Fruit fly (Drosophila melanogaster) whole organism, embryonic: ENCODE data around the gene CG3036.
A peak's percentile ranks its signal among the peaks of the same experiment; 100 is the strongest.

Experiments used
- Antp ChIP-seq: fragments of 200-800 bp; sonication (Bioruptor generic); optimal IDR thresholded peaks from 3 replicates; lab custom pipeline; 2016; ENCODE audit warnings: missing biosample characterization, missing genetic modification characterization
- Atf3 ChIP-seq: fragments of 200-800 bp; sonication (Bioruptor generic); optimal IDR thresholded peaks from 3 replicates; lab custom pipeline; 2016; ENCODE audit warnings: missing biosample characterization, missing genetic modification characterization
- BEAF-32 ChIP-seq: fragments of 200-800 bp; sonication (Bioruptor generic); optimal IDR thresholded peaks from 3 replicates; lab custom pipeline; 2017; ENCODE audit warnings: missing biosample characterization, missing genetic modification characterization, mild to moderate bottlenecking, moderate library complexity, missing genetic modification reagents
- CG12769 ChIP-seq: fragments of 200-800 bp; sonication (Bioruptor generic); optimal IDR thresholded peaks from 2 replicates; lab custom pipeline; 2019; ENCODE audit warnings: missing biosample characterization, mild to moderate bottlenecking, missing genetic modification characterization, moderate library complexity
- CG14014 ChIP-seq: fragments of 200-800 bp; sonication (Bioruptor generic); IDR thresholded peaks from 2 replicates; pipeline ENCODE4 v1.3.6; 2022; ENCODE audit warnings: missing biosample characterization, missing genetic modification characterization
- CG14667 ChIP-seq: fragments of 200-800 bp; sonication (Bioruptor generic); IDR thresholded peaks from 2 replicates; pipeline ENCODE4 v1.3.6; 2022; ENCODE audit warnings: missing biosample characterization, missing genetic modification characterization
- CG15601 ChIP-seq: fragments of 200-800 bp; sonication (Bioruptor generic); optimal IDR thresholded peaks from 3 replicates; lab custom pipeline; 2019; ENCODE audit warnings: missing biosample characterization, mild to moderate bottlenecking, missing genetic modification characterization, moderate library complexity
- CG17802 ChIP-seq: fragments of 200-800 bp; sonication (Bioruptor generic); optimal IDR thresholded peaks from 2 replicates; lab custom pipeline; 2018; ENCODE audit warnings: missing biosample characterization, mild to moderate bottlenecking, missing genetic modification characterization, moderate library complexity
- CG1792 ChIP-seq: fragments of 200-800 bp; sonication (Bioruptor generic); optimal IDR thresholded peaks from 2 replicates; lab custom pipeline; 2016; ENCODE audit warnings: missing biosample characterization, missing genetic modification characterization
- CG3281 ChIP-seq: fragments of 200-800 bp; sonication (Bioruptor generic); optimal IDR thresholded peaks from 3 replicates; lab custom pipeline; 2017; ENCODE audit warnings: missing biosample characterization, mild to moderate bottlenecking, missing genetic modification characterization
- CG6765 ChIP-seq: fragments of 200-800 bp; sonication (Bioruptor generic); optimal IDR thresholded peaks from 3 replicates; lab custom pipeline; 2017; ENCODE audit warnings: missing biosample characterization, mild to moderate bottlenecking, missing genetic modification characterization
- CG7963 ChIP-seq: fragments of 200-800 bp; sonication (Bioruptor generic); IDR thresholded peaks from 3 replicates; pipeline ENCODE4 v1.3.6; 2022; ENCODE audit warnings: missing biosample characterization, missing genetic modification characterization; ENCODE audit not compliant: partially characterized antibody
- CG8388 ChIP-seq: fragments of 200-800 bp; sonication (Bioruptor generic); optimal IDR thresholded peaks from 2 replicates; lab custom pipeline; 2019; ENCODE audit warnings: missing biosample characterization, mild to moderate bottlenecking, missing genetic modification characterization, moderate library complexity
- CG8924 ChIP-seq: fragments of 200-800 bp; optimal IDR thresholded peaks from 3 replicates; lab custom pipeline; 2019; ENCODE audit warnings: missing biosample characterization, mild to moderate bottlenecking, missing genetic modification characterization, moderate library complexity
- Camta ChIP-seq: fragments of 200-800 bp; sonication (Bioruptor generic); optimal IDR thresholded peaks from 2 replicates; lab custom pipeline; 2016; ENCODE audit warnings: missing biosample characterization, missing genetic modification characterization
- D19B ChIP-seq: fragments of 200-800 bp; sonication (Bioruptor generic); optimal IDR thresholded peaks from 2 replicates; lab custom pipeline; 2017; ENCODE audit warnings: missing biosample characterization, mild to moderate bottlenecking, missing genetic modification characterization
- Elba2 ChIP-seq: fragments of 200-800 bp; sonication (Bioruptor generic); optimal IDR thresholded peaks from 3 replicates; lab custom pipeline; 2016; ENCODE audit warnings: missing biosample characterization, missing genetic modification characterization
- Gug ChIP-seq: fragments of 200-800 bp; sonication (Bioruptor generic); IDR thresholded peaks from 4 replicates; pipeline ENCODE4 v1.3.6; 2022; ENCODE audit warnings: missing biosample characterization, missing genetic modification characterization
- Hsf ChIP-seq: fragments of 200-800 bp; sonication (Bioruptor generic); optimal IDR thresholded peaks from 3 replicates; lab custom pipeline; 2016; ENCODE audit warnings: missing biosample characterization, missing genetic modification characterization
- Med ChIP-seq: fragments of 200-800 bp; sonication (Bioruptor generic); peaks from one replicate; lab custom pipeline; 2016; ENCODE audit warnings: missing biosample characterization, missing genetic modification characterization, mild to moderate bottlenecking, inconsistent platforms, moderate library complexity
- Myb ChIP-seq: fragments of 200-800 bp; sonication (Bioruptor generic); optimal IDR thresholded peaks from 2 replicates; lab custom pipeline; 2016; ENCODE audit warnings: missing biosample characterization, missing genetic modification characterization
- Rx ChIP-seq: fragments of 200-800 bp; sonication (Bioruptor generic); IDR thresholded peaks from 2 replicates; pipeline ENCODE4 v1.3.6; 2022; ENCODE audit warnings: missing biosample characterization, missing genetic modification characterization
- Sox102F ChIP-seq: fragments of 200-800 bp; sonication (Bioruptor generic); optimal IDR thresholded peaks from 2 replicates; lab custom pipeline; 2018; ENCODE audit warnings: missing biosample characterization, mild to moderate bottlenecking, missing genetic modification characterization, moderate library complexity
- ac ChIP-seq: fragments of 200-800 bp; sonication (Bioruptor generic); optimal IDR thresholded peaks from 3 replicates; lab custom pipeline; 2017; ENCODE audit warnings: missing biosample characterization, mild to moderate bottlenecking, missing genetic modification characterization
- az2 ChIP-seq: fragments of 200-800 bp; sonication (Bioruptor generic); optimal IDR thresholded peaks from 3 replicates; lab custom pipeline; 2016; ENCODE audit warnings: missing biosample characterization, missing genetic modification characterization
- btn ChIP-seq: fragments of 200-800 bp; sonication (Bioruptor generic); optimal IDR thresholded peaks from 2 replicates; lab custom pipeline; 2016; ENCODE audit warnings: missing biosample characterization, missing genetic modification characterization
- caup ChIP-seq: fragments of 200-800 bp; sonication (Bioruptor generic); optimal IDR thresholded peaks from 3 replicates; lab custom pipeline; 2017; ENCODE audit warnings: missing biosample characterization, mild to moderate bottlenecking, missing genetic modification characterization, moderate library complexity; ENCODE audit not compliant: severe bottlenecking
- fd102C ChIP-seq: fragments of 200-800 bp; sonication (Bioruptor generic); optimal IDR thresholded peaks from 2 replicates; lab custom pipeline; 2018; ENCODE audit warnings: missing biosample characterization, mild to moderate bottlenecking, missing genetic modification characterization, moderate library complexity
- ftz-f1 ChIP-seq: fragments of 200-800 bp; sonication (Bioruptor generic); optimal IDR thresholded peaks from 2 replicates; lab custom pipeline; 2016; ENCODE audit warnings: missing biosample characterization, missing genetic modification characterization
- gcm2 ChIP-seq: fragments of 200-800 bp; sonication (Bioruptor generic); optimal IDR thresholded peaks from 2 replicates; lab custom pipeline; 2016; ENCODE audit warnings: missing biosample characterization, missing genetic modification characterization
- gro ChIP-seq: fragments of 200-800 bp; sonication (Bioruptor generic); optimal IDR thresholded peaks from 2 replicates; lab custom pipeline; 2016; ENCODE audit warnings: missing biosample characterization, missing genetic modification characterization
- gt ChIP-seq: fragments of 200-800 bp; sonication (Bioruptor generic); IDR thresholded peaks from 2 replicates; pipeline ENCODE4 v1.3.6; 2022; ENCODE audit warnings: missing biosample characterization, missing genetic modification characterization
- nau ChIP-seq: fragments of 200-800 bp; sonication (Bioruptor generic); optimal IDR thresholded peaks from 3 replicates; lab custom pipeline; 2017; ENCODE audit warnings: missing biosample characterization, mild to moderate bottlenecking, missing genetic modification characterization, missing genetic modification reagents
- nmo ChIP-seq: fragments of 200-800 bp; sonication (Bioruptor generic); optimal IDR thresholded peaks from 2 replicates; lab custom pipeline; 2018; ENCODE audit warnings: missing biosample characterization, mild to moderate bottlenecking, missing genetic modification characterization, moderate library complexity
- onecut ChIP-seq: fragments of 200-800 bp; sonication (Bioruptor generic); IDR thresholded peaks from 2 replicates; pipeline ENCODE4 v1.3.6; 2022; ENCODE audit warnings: missing biosample characterization, missing genetic modification characterization
- psq ChIP-seq: fragments of 200-800 bp; sonication (Bioruptor generic); optimal IDR thresholded peaks from 2 replicates; lab custom pipeline; 2017; ENCODE audit warnings: missing biosample characterization, missing genetic modification characterization
- stwl ChIP-seq: fragments of 200-800 bp; sonication (Bioruptor generic); optimal IDR thresholded peaks from 3 replicates; lab custom pipeline; 2018; ENCODE audit warnings: missing biosample characterization, mild to moderate bottlenecking, missing genetic modification characterization, moderate library complexity
- sug ChIP-seq: fragments of 200-800 bp; optimal IDR thresholded peaks from 2 replicates; lab custom pipeline; 2019; ENCODE audit warnings: missing biosample characterization, mild to moderate bottlenecking, missing genetic modification characterization, moderate library complexity
- twi ChIP-seq: fragments of 200-800 bp; optimal IDR thresholded peaks from 2 replicates; lab custom pipeline; 2019; ENCODE audit warnings: missing biosample characterization, mild to moderate bottlenecking, missing genetic modification characterization, moderate library complexity
- zfh2 ChIP-seq: fragments of 200-800 bp; sonication (Bioruptor generic); optimal IDR thresholded peaks from 2 replicates; lab custom pipeline; 2016; ENCODE audit warnings: missing biosample characterization, missing genetic modification characterization

The CG3036 gene

dm6 chr2L:4945300-4945699 is 53.4 kb downstream of the CG3036 start, which contains the start of the genes mRpL24 and betaggt-I (continued):
- TF ChIP-seq Rx (GFP tag; lab: Robert Waterston, UW) = peak; percentile 97
- TF ChIP-seq Atf3 (GFP tag; lab: Kevin White, UChicago) = peak; percentile 69
- TF ChIP-seq nmo (GFP tag; lab: Kevin White, UChicago) = peak; percentile 99
- peak; percentile 98 for TF ChIP-seq Sox102F (GFP tag; lab: Kevin White, UChicago)
- peak; percentile 92 for TF ChIP-seq CG12769 (tag; lab: Kevin White, UChicago)
- TF ChIP-seq CG14667 (GFP tag; lab: Robert Waterston, UW) = peak; percentile 93
- peak; percentile 49 for TF ChIP-seq ftz-f1 (GFP tag; lab: Kevin White, UChicago)
- TF ChIP-seq gro (GFP tag; lab: Kevin White, UChicago) = no peak
- TF ChIP-seq CG14014 (GFP tag; lab: Robert Waterston, UW) = peak; percentile 96
- TF ChIP-seq ac = peak; percentile 23
- TF ChIP-seq twi (tag; lab: Kevin White, UChicago) = peak; percentile 93
- peak; percentile 95 for TF ChIP-seq CG3281 (GFP tag; lab: Kevin White, UChicago)
- no peak for TF ChIP-seq btn (GFP tag; lab: Kevin White, UChicago)
- peak; percentile 93 for TF ChIP-seq caup (GFP tag; lab: Kevin White, UChicago)
- peak; percentile 96 for TF ChIP-seq CG15601 (tag; lab: Kevin White, UChicago)
- TF ChIP-seq psq = peak; percentile 85
- peak; percentile 98 for TF ChIP-seq CG8924 (tag; lab: Kevin White, UChicago)
- peak; percentile 50 for TF ChIP-seq Myb (GFP tag; lab: Kevin White, UChicago)
- peak; percentile 93 for TF ChIP-seq CG6765
- TF ChIP-seq gcm2 (GFP tag; lab: Kevin White, UChicago) = peak; percentile 70
- peak; percentile 47 for TF ChIP-seq Antp (GFP tag; lab: Kevin White, UChicago)
- TF ChIP-seq sug (tag; lab: Kevin White, UChicago) = peak; percentile 96
- TF ChIP-seq BEAF-32 (GFP tag; lab: Kevin White, UChicago) = peak; percentile 39
- TF ChIP-seq stwl (tag; lab: Kevin White, UChicago) = peak; percentile 69
- peak; percentile 94 for TF ChIP-seq az2 (GFP tag; lab: Kevin White, UChicago)
- TF ChIP-seq CG8388 (GFP tag; lab: Kevin White, UChicago) = peak; percentile 96
- peak; percentile 62 for TF ChIP-seq CG1792
- peak; percentile 60 for TF ChIP-seq Elba2
- peak; percentile 93 for TF ChIP-seq Hsf (GFP tag; lab: Kevin White, UChicago)
- TF ChIP-seq onecut (GFP tag; lab: Robert Waterston, UW) = peak; percentile 89
- TF ChIP-seq zfh2 (GFP tag; lab: Kevin White, UChicago) = peak; percentile 87
- TF ChIP-seq fd102C = peak; percentile 72
- peak; percentile 84 for TF ChIP-seq CG17802
- TF ChIP-seq D19B (GFP tag; lab: Kevin White, UChicago) = peak; percentile 88
- TF ChIP-seq nau (GFP tag; lab: Kevin White, UChicago) = no peak
- TF ChIP-seq Camta (GFP tag; lab: Kevin White, UChicago) = peak; percentile 68
- TF ChIP-seq Gug (GFP tag; lab: Robert Waterston, UW) = peak; percentile 89
- TF ChIP-seq gt = peak; percentile 90
- TF ChIP-seq Med (GFP tag; lab: Kevin White, UChicago) = peak; percentile 92
- TF ChIP-seq CG7963 (GFP tag; lab: Robert Waterston, UW) = no peak
